Worm (Caenorhabditis elegans): ENCODE results near the gene dld-1.

dld-1 gene

ce11 chrIV:14512405-14512804 is 48.1 kb downstream of the dld-1 start, which contains the start of gene Y57G11A.5:
Gene Y57G11A.5 (minus strand): TSS chrIV:14512505.
- TF ChIP-seq ama-1 (optimal IDR thresholded peaks at IDR 0.05) (no peak), tra-4 (tag; optimal IDR thresholded peaks at IDR 0.05) (no peak), hnd-1 (tag; optimal IDR thresholded peaks at IDR 0.05) (no peak), tbx-11 (GFP tag; IDR thresholded peaks at IDR 0.05) (no peak), hmbx-1 (tag; optimal IDR thresholded peaks at IDR 0.05) (no peak), tbx-37 (GFP tag; conservative IDR thresholded peaks at IDR 0.05) (no peak), F13C5.2 (tag; optimal IDR thresholded peaks at IDR 0.05) (no peak), ceh-36 (tag; optimal IDR thresholded peaks at IDR 0.05) (no peak), ceh-13 (GFP tag; optimal IDR thresholded peaks at IDR 0.05) (no peak), hmg-4 (GFP tag; optimal IDR thresholded peaks at IDR 0.05) (no peak), B0310.2 (tag; optimal IDR thresholded peaks at IDR 0.05) (no peak), aly-1 (tag; optimal IDR thresholded peaks at IDR 0.05) (no peak), ets-7 (tag; optimal IDR thresholded peaks at IDR 0.05) (no peak), flt-1 (GFP tag; IDR thresholded peaks at IDR 0.05) (no peak), pes-1 (GFP tag; IDR thresholded peaks at IDR 0.05) (no peak), scrt-1 (GFP tag; IDR thresholded peaks at IDR 0.05) (no peak), sea-1 (GFP tag; conservative IDR thresholded peaks at IDR 0.05) (no peak)

- TF ChIP-seq ama-1 (optimal IDR thresholded peaks at IDR 0.05), result no peak
- TF ChIP-seq ceh-13 (GFP tag; optimal IDR thresholded peaks at IDR 0.05), result no peak
- no peak for TF ChIP-seq flt-1 (GFP tag; IDR thresholded peaks at IDR 0.05)
These were observed 50.8 kb downstream of the dld-1 start for ce11 chrIV:14515162-14515561.

Measured in whole organism, early embryonic.